Worm (Caenorhabditis elegans) whole organism, mixed stage, embryonic: Measurements from ENCODE around the gene M01H9.10.

Experiments
- M03D4.4 ChIP-seq: sonication (generic microtip); optimal IDR thresholded peaks from 2 replicates; lab custom pipeline; 2017; ENCODE audit warnings: mild to moderate bottlenecking, missing genetic modification characterization, missing compliant biosample characterization
- bed-3 ChIP-seq: fragments of 200-800 bp; sonication (Bioruptor generic); optimal IDR thresholded peaks from 3 replicates; lab custom pipeline; 2018; ENCODE audit warnings: mild to moderate bottlenecking, missing genetic modification characterization, moderate library complexity, missing compliant biosample characterization
- blmp-1 ChIP-seq: fragments of 150-350 bp; optimal IDR thresholded peaks from 2 replicates; lab custom pipeline; 2014; ENCODE audit warnings: missing biosample characterization, missing genetic modification characterization
- ceh-39 ChIP-seq: fragments of 150-350 bp; optimal IDR thresholded peaks from 2 replicates; lab custom pipeline; 2014; ENCODE audit warnings: missing biosample characterization, missing genetic modification characterization
- ceh-43 ChIP-seq: fragments of 200-800 bp; sonication (Bioruptor generic); optimal IDR thresholded peaks from 2 replicates; lab custom pipeline; 2018; ENCODE audit warnings: mild to moderate bottlenecking, missing genetic modification characterization, moderate library complexity, missing compliant biosample characterization
- ceh-83 ChIP-seq: fragments of 200-800 bp; sonication (Bioruptor generic); optimal IDR thresholded peaks from 2 replicates; lab custom pipeline; 2018; ENCODE audit warnings: mild to moderate bottlenecking, missing genetic modification characterization, missing compliant biosample characterization
- ces-1 ChIP-seq: fragments of 150-350 bp; optimal IDR thresholded peaks from 2 replicates; lab custom pipeline; 2014; ENCODE audit warnings: missing biosample characterization, missing genetic modification reagents, missing genetic modification characterization
- cnd-1 ChIP-seq: fragments of 200-800 bp; sonication (Bioruptor generic); optimal IDR thresholded peaks from 2 replicates; lab custom pipeline; 2018; ENCODE audit warnings: mild to moderate bottlenecking, missing genetic modification characterization, missing compliant biosample characterization
- elt-1 ChIP-seq: sonication (generic microtip); optimal IDR thresholded peaks from 2 replicates; lab custom pipeline; 2017; ENCODE audit warnings: missing genetic modification characterization, mild to moderate bottlenecking, missing compliant biosample characterization, antibody characterized with exemption, moderate library complexity, borderline replicate concordance; ENCODE audit not compliant: insufficient read depth
- flh-1 ChIP-seq: fragments of 200-800 bp; sonication (Bioruptor generic); optimal IDR thresholded peaks from 2 replicates; lab custom pipeline; 2018; ENCODE audit warnings: mild to moderate bottlenecking, missing genetic modification characterization, moderate library complexity, missing compliant biosample characterization
- hlh-1 ChIP-seq: fragments of 150-350 bp; optimal IDR thresholded peaks from 2 replicates; lab custom pipeline; 2014; ENCODE audit warnings: missing biosample characterization, missing genetic modification reagents, missing genetic modification characterization
- lin-13 ChIP-seq: fragments of 150-350 bp; optimal IDR thresholded peaks from 2 replicates; lab custom pipeline; 2014; ENCODE audit warnings: missing biosample characterization, missing genetic modification characterization
- lin-32 ChIP-seq: fragments of 200-800 bp; sonication (Bioruptor generic); optimal IDR thresholded peaks from 2 replicates; lab custom pipeline; 2018; ENCODE audit warnings: mild to moderate bottlenecking, missing genetic modification characterization, missing compliant biosample characterization
- mep-1 ChIP-seq: fragments of 150-350 bp; optimal IDR thresholded peaks from 2 replicates; lab custom pipeline; 2017; ENCODE audit warnings: missing biosample characterization, missing genetic modification reagents, missing genetic modification characterization, inconsistent platforms
- mls-2 ChIP-seq: sonication (generic microtip); optimal IDR thresholded peaks from 2 replicates; lab custom pipeline; 2016; ENCODE audit warnings: mild to moderate bottlenecking, missing genetic modification characterization, moderate library complexity, missing compliant biosample characterization
- nhr-12 ChIP-seq: fragments of 150-350 bp; optimal IDR thresholded peaks from 2 replicates; lab custom pipeline; 2014; ENCODE audit warnings: missing biosample characterization, missing genetic modification characterization
- nhr-2 ChIP-seq: fragments of 150-350 bp; optimal IDR thresholded peaks from 2 replicates; lab custom pipeline; 2014; ENCODE audit warnings: missing biosample characterization, missing genetic modification characterization
- nhr-237 ChIP-seq: fragments of 150-350 bp; optimal IDR thresholded peaks from 2 replicates; lab custom pipeline; 2014; ENCODE audit warnings: missing biosample characterization, missing genetic modification characterization
- nhr-28 ChIP-seq: fragments of 150-350 bp; optimal IDR thresholded peaks from 2 replicates; lab custom pipeline; 2014; ENCODE audit warnings: missing biosample characterization, missing genetic modification characterization
- nhr-76 ChIP-seq: sonication (generic microtip); optimal IDR thresholded peaks from 2 replicates; lab custom pipeline; 2017; ENCODE audit warnings: missing biosample characterization, missing genetic modification characterization
- pha-4 ChIP-seq: fragments of 150-350 bp; optimal IDR thresholded peaks from 2 replicates; lab custom pipeline; 2018; ENCODE audit warnings: missing biosample characterization, missing genetic modification reagents, missing genetic modification characterization
- sem-2 ChIP-seq: fragments of 200-800 bp; sonication (Bioruptor generic); optimal IDR thresholded peaks from 2 replicates; lab custom pipeline; 2018; ENCODE audit warnings: mild to moderate bottlenecking, missing genetic modification characterization, missing compliant biosample characterization
- snpc-4 ChIP-seq: fragments of 150-350 bp; optimal IDR thresholded peaks from 2 replicates; lab custom pipeline; 2014; ENCODE audit warnings: missing biosample characterization, missing genetic modification characterization
- sptf-1 ChIP-seq: sonication (generic microtip); optimal IDR thresholded peaks from 2 replicates; lab custom pipeline; 2017; ENCODE audit warnings: mild to moderate bottlenecking, missing genetic modification characterization, moderate library complexity, missing compliant biosample characterization
- tbx-8 ChIP-seq: fragments of 200-800 bp; sonication (Bioruptor generic); optimal IDR thresholded peaks from 2 replicates; lab custom pipeline; 2018; ENCODE audit warnings: mild to moderate bottlenecking, missing genetic modification characterization, moderate library complexity, missing compliant biosample characterization
- unc-39 ChIP-seq: fragments of 150-350 bp; optimal IDR thresholded peaks from 2 replicates; lab custom pipeline; 2014; ENCODE audit warnings: missing biosample characterization, missing genetic modification characterization
- unc-62 ChIP-seq: fragments of 150-350 bp; optimal IDR thresholded peaks from 2 replicates; lab custom pipeline; 2014; ENCODE audit warnings: missing biosample characterization, missing genetic modification reagents, missing genetic modification characterization
- zip-8 ChIP-seq: fragments of 150-350 bp; optimal IDR thresholded peaks from 2 replicates; lab custom pipeline; 2014; ENCODE audit warnings: missing biosample characterization, missing genetic modification characterization
- ztf-11 ChIP-seq: fragments of 150-350 bp; optimal IDR thresholded peaks from 2 replicates; lab custom pipeline; 2014; ENCODE audit warnings: missing biosample characterization, missing genetic modification characterization

M01H9.10 gene

ce11 chrIV:4480027-4480426 lies at the start of gene M01H9.10:
M01H9.10 (minus strand) TSS chrIV:4480127.
- TF ChIP-seq tbx-8: no peak
- TF ChIP-seq ztf-11: no peak
- TF ChIP-seq bed-3 (GFP tag; lab: Kevin White, UChicago): no peak
- no peak for TF ChIP-seq unc-62
- no peak for TF ChIP-seq cnd-1 (tag; lab: Kevin White, UChicago)
- no peak for TF ChIP-seq lin-32 (GFP tag; lab: Kevin White, UChicago)
- TF ChIP-seq flh-1 (GFP tag; lab: Kevin White, UChicago): no peak

ce11 chrIV:4526724-4527123 lies 46.8 kb upstream of the M01H9.10 start:
- TF ChIP-seq unc-39 (tag; lab: Kevin White, UChicago) (no peak), ceh-39 (tag; lab: Kevin White, UChicago) (no peak), elt-1 (tag; lab: Kevin White, UChicago) (no peak)

ce11 chrIV:4526028-4526427 lies 46.1 kb upstream of the M01H9.10 start:
- no peak for TF ChIP-seq nhr-237
- no peak for TF ChIP-seq flh-1 (GFP tag; lab: Kevin White, UChicago)
- no peak for TF ChIP-seq M03D4.4 (tag; lab: Kevin White, UChicago)
- no peak for TF ChIP-seq ztf-11
- TF ChIP-seq sptf-1: no peak
- no peak for TF ChIP-seq zip-8
- TF ChIP-seq bed-3 (GFP tag; lab: Kevin White, UChicago): no peak
- TF ChIP-seq ceh-43: no peak
- TF ChIP-seq elt-1 (tag; lab: Kevin White, UChicago): no peak
- no peak for TF ChIP-seq mep-1 (tag; lab: Kevin White, UChicago)
- no peak for TF ChIP-seq hlh-1 (tag; lab: Kevin White, UChicago)
- no peak for TF ChIP-seq ceh-83 (GFP tag; lab: Kevin White, UChicago)
- TF ChIP-seq blmp-1 (tag; lab: Kevin White, UChicago): no peak
- TF ChIP-seq nhr-12 (tag; lab: Kevin White, UChicago): no peak
- no peak for TF ChIP-seq unc-39 (tag; lab: Kevin White, UChicago)
- no peak for TF ChIP-seq nhr-76 (tag; lab: Kevin White, UChicago)
- TF ChIP-seq snpc-4 (tag; lab: Kevin White, UChicago): no peak
- no peak for TF ChIP-seq mls-2 (tag; lab: Kevin White, UChicago)

- TF ChIP-seq tbx-8: no peak
- no peak for TF ChIP-seq nhr-12 (tag; lab: Kevin White, UChicago)
- TF ChIP-seq unc-62: no peak
- no peak for TF ChIP-seq sem-2
- TF ChIP-seq nhr-237: no peak
These were observed 45.0 kb upstream of the M01H9.10 start, which contains the start of gene ZK180.6 for ce11 chrIV:4524943-4525342. ZK180.6 (minus strand) TSS chrIV:4525043.

ce11 chrIV:4523461-4523860 lies 43.5 kb upstream of the M01H9.10 start:
- TF ChIP-seq snpc-4 (tag; lab: Kevin White, UChicago): no peak
- no peak for TF ChIP-seq lin-32 (GFP tag; lab: Kevin White, UChicago)
- no peak for TF ChIP-seq unc-62
- no peak for TF ChIP-seq nhr-2 (tag; lab: Kevin White, UChicago)
- no peak for TF ChIP-seq nhr-28 (tag; lab: Kevin White, UChicago)
- no peak for TF ChIP-seq blmp-1 (tag; lab: Kevin White, UChicago)
- no peak for TF ChIP-seq bed-3 (GFP tag; lab: Kevin White, UChicago)
- no peak for TF ChIP-seq pha-4 (tag; lab: Kevin White, UChicago)
- no peak for TF ChIP-seq lin-13 (tag; lab: Kevin White, UChicago)

- TF ChIP-seq unc-62 (no peak), nhr-28 (tag; lab: Kevin White, UChicago) (no peak), bed-3 (GFP tag; lab: Kevin White, UChicago) (no peak), ces-1 (no peak), tbx-8 (no peak), nhr-2 (tag; lab: Kevin White, UChicago) (no peak), snpc-4 (tag; lab: Kevin White, UChicago) (no peak), nhr-237 (no peak), hlh-1 (tag; lab: Kevin White, UChicago) (no peak), lin-13 (tag; lab: Kevin White, UChicago) (no peak)
These were observed 39.8 kb upstream of the M01H9.10 start for ce11 chrIV:4519714-4520113.
